Worm (Caenorhabditis elegans) whole organism, young adult: Measurements from ENCODE around the gene dmsr-1.

Experiments
- B0019.2 ChIP-seq: fragments of 200-800 bp; sonication (Bioruptor generic); conservative IDR thresholded peaks from 2 replicates; pipeline ENCODE4 v1.3.6; 2022; ENCODE audit warnings: missing genetic modification reagents, missing genetic modification characterization, missing compliant biosample characterization
- dpl-1 ChIP-seq: fragments of 150-350 bp; optimal IDR thresholded peaks from 2 replicates; lab custom pipeline; 2014; ENCODE audit warnings: missing biosample characterization, missing genetic modification reagents, missing genetic modification characterization
- hmg-1.2 ChIP-seq: fragments of 200-800 bp; sonication (Bioruptor generic); IDR thresholded peaks from 2 replicates; pipeline ENCODE4 v1.3.6; 2022; ENCODE audit warnings: missing genetic modification reagents, missing genetic modification characterization, missing compliant biosample characterization
- nfya-2 ChIP-seq: fragments of 200-800 bp; sonication (Bioruptor generic); IDR thresholded peaks from 2 replicates; pipeline ENCODE4 v1.3.6; 2022; ENCODE audit warnings: missing genetic modification reagents, missing genetic modification characterization, missing compliant biosample characterization
- unc-62 ChIP-seq: fragments of 150-350 bp; optimal IDR thresholded peaks from 2 replicates; lab custom pipeline; 2014; ENCODE audit warnings: missing biosample characterization, missing genetic modification reagents, missing genetic modification characterization

DNA sequence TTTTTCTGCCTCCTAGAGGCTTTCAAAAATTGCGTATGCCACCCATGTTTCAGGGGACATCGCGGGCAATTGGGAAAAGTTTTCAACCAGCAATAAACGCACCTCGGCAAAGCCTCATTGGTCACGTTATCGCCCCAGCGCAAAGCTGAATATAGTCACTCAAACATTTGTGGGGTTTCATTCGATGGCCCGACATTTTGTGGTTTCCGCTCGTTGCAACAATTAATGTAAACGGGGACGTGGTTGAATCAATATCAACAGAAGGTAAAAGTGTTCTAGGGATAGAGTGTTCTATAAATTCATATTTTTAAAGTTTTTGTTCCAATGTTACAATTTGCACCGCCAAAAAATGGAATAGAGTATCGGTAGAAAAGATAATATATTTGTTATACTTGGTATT, 49.7 kb downstream of the dmsr-1 start:
- no peak for TF ChIP-seq nfya-2 (GFP tag; lab: Robert Waterston, UW)
- no peak for TF ChIP-seq hmg-1.2
- TF ChIP-seq B0019.2 (GFP tag; lab: Robert Waterston, UW): no peak
- TF ChIP-seq dpl-1: no peak
- no peak for TF ChIP-seq unc-62 (GFP tag; lab: Kevin White, UChicago)
